Fruit fly (Drosophila melanogaster) whole organism, embryonic: ENCODE data around the gene CG31174.

Experiments used
- B-H2 ChIP-seq: fragments of 200-800 bp; sonication (Bioruptor generic); optimal IDR thresholded peaks from 2 replicates; lab custom pipeline; 2018; ENCODE audit warnings: missing biosample characterization, mild to moderate bottlenecking, missing genetic modification characterization
- Bgb ChIP-seq: fragments of 200-800 bp; sonication (Bioruptor generic); IDR thresholded peaks from 2 replicates; pipeline ENCODE4 v1.3.6; 2022; ENCODE audit warnings: missing biosample characterization, missing genetic modification characterization; ENCODE audit not compliant: partially characterized antibody
- CG11398 ChIP-seq: fragments of 200-800 bp; sonication (Bioruptor generic); optimal IDR thresholded peaks from 2 replicates; lab custom pipeline; 2016; ENCODE audit warnings: missing biosample characterization, missing genetic modification characterization
- CG11560 ChIP-seq: fragments of 200-800 bp; sonication (Bioruptor generic); IDR thresholded peaks from 3 replicates; pipeline ENCODE4 v1.3.6; 2022; ENCODE audit warnings: missing biosample characterization, missing genetic modification characterization
- CG12659 ChIP-seq: fragments of 200-800 bp; sonication (Bioruptor generic); optimal IDR thresholded peaks from 3 replicates; lab custom pipeline; 2017; ENCODE audit warnings: mild to moderate bottlenecking, missing biosample characterization, missing genetic modification reagents, missing genetic modification characterization
- CG12942 ChIP-seq: fragments of 200-800 bp; sonication (Bioruptor generic); optimal IDR thresholded peaks from 3 replicates; lab custom pipeline; 2016; ENCODE audit warnings: missing biosample characterization, missing genetic modification characterization
- CG13287 ChIP-seq: fragments of 200-800 bp; sonication (Bioruptor generic); IDR thresholded peaks from 2 replicates; pipeline ENCODE4 v1.3.6; 2022; ENCODE audit warnings: missing biosample characterization, missing genetic modification characterization; ENCODE audit not compliant: partially characterized antibody
- CG13775 ChIP-seq: fragments of 200-800 bp; sonication (Bioruptor generic); optimal IDR thresholded peaks from 3 replicates; lab custom pipeline; 2017; ENCODE audit warnings: missing biosample characterization, mild to moderate bottlenecking, missing genetic modification characterization
- CG1647 ChIP-seq: fragments of 200-800 bp; sonication (Bioruptor generic); optimal IDR thresholded peaks from 3 replicates; lab custom pipeline; 2016; ENCODE audit warnings: missing biosample characterization, missing genetic modification characterization
- CG16813 ChIP-seq: fragments of 200-800 bp; sonication (Bioruptor generic); IDR thresholded peaks from 3 replicates; pipeline ENCODE4 v1.3.6; 2022; ENCODE audit warnings: missing biosample characterization, missing genetic modification characterization; ENCODE audit not compliant: partially characterized antibody
- CG32532 ChIP-seq: fragments of 200-800 bp; sonication (Bioruptor generic); IDR thresholded peaks from 2 replicates; pipeline ENCODE4 v1.3.6; 2022; ENCODE audit warnings: missing biosample characterization, missing genetic modification characterization
- CG5245 ChIP-seq: fragments of 200-800 bp; sonication (Bioruptor generic); optimal IDR thresholded peaks from 3 replicates; lab custom pipeline; 2016; ENCODE audit warnings: missing biosample characterization, missing genetic modification characterization
- CG5953 ChIP-seq: fragments of 200-800 bp; sonication (Bioruptor generic); IDR thresholded peaks from 2 replicates; pipeline ENCODE4 v1.3.6; 2022; ENCODE audit warnings: missing biosample characterization, missing genetic modification characterization
- CG6254 ChIP-seq: fragments of 200-800 bp; sonication (Bioruptor generic); optimal IDR thresholded peaks from 3 replicates; lab custom pipeline; 2017; ENCODE audit warnings: mild to moderate bottlenecking, missing biosample characterization, missing genetic modification reagents, missing genetic modification characterization
- CG7928 ChIP-seq: fragments of 200-800 bp; sonication (Bioruptor generic); optimal IDR thresholded peaks from 2 replicates; lab custom pipeline; 2017; ENCODE audit warnings: missing biosample characterization, mild to moderate bottlenecking, missing genetic modification characterization
- CG8765 ChIP-seq: fragments of 200-800 bp; sonication (Bioruptor generic); IDR thresholded peaks from 2 replicates; pipeline ENCODE4 v1.3.6; 2022; ENCODE audit warnings: missing biosample characterization, missing genetic modification characterization
- CG9437 ChIP-seq: fragments of 200-800 bp; sonication (Bioruptor generic); optimal IDR thresholded peaks from 2 replicates; lab custom pipeline; 2018; ENCODE audit warnings: missing biosample characterization, mild to moderate bottlenecking, missing genetic modification characterization
- CG9797 ChIP-seq: fragments of 200-800 bp; sonication (Bioruptor generic); optimal IDR thresholded peaks from 3 replicates; lab custom pipeline; 2018; ENCODE audit warnings: missing biosample characterization, mild to moderate bottlenecking, missing genetic modification characterization
- CHES-1-like ChIP-seq: fragments of 200-800 bp; sonication (Bioruptor generic); optimal IDR thresholded peaks from 2 replicates; lab custom pipeline; 2016; ENCODE audit warnings: missing biosample characterization, missing genetic modification characterization
- Doc2 ChIP-seq: fragments of 200-800 bp; sonication (Bioruptor generic); IDR thresholded peaks from 2 replicates; pipeline ENCODE4 v1.3.6; 2022; ENCODE audit warnings: missing biosample characterization, missing genetic modification characterization
- Dp ChIP-seq: fragments of 200-800 bp; sonication (Bioruptor generic); optimal IDR thresholded peaks from 2 replicates; lab custom pipeline; 2018; ENCODE audit warnings: missing biosample characterization, mild to moderate bottlenecking, missing genetic modification characterization, moderate library complexity
- ERR ChIP-seq: fragments of 200-800 bp; sonication (Bioruptor generic); optimal IDR thresholded peaks from 2 replicates; lab custom pipeline; 2016; ENCODE audit warnings: missing biosample characterization, missing genetic modification characterization
- Eip74EF ChIP-seq, 2 experiments: fragments of 200-800 bp in 1 of 2; fragments of >200 bp in 1 of 2; sonication (Bioruptor generic) in 1 of 2; optimal IDR thresholded peaks; 2 replicates each; lab custom pipeline; 2017 to 2019; ENCODE audit warnings: missing biosample characterization in 2 of 2, missing genetic modification characterization in 2 of 2, mild to moderate bottlenecking in 1 of 2, moderate library complexity in 1 of 2
- MTF-1 ChIP-seq: fragments of 200-800 bp; sonication (Bioruptor generic); optimal IDR thresholded peaks from 2 replicates; lab custom pipeline; 2018; ENCODE audit warnings: missing biosample characterization, mild to moderate bottlenecking, missing genetic modification characterization, borderline replicate concordance
- Max ChIP-seq: fragments of 200-800 bp; sonication (Bioruptor generic); optimal IDR thresholded peaks from 2 replicates; lab custom pipeline; 2016; ENCODE audit warnings: missing biosample characterization, mild to moderate bottlenecking, missing genetic modification characterization
- NC2α ChIP-seq: fragments of 200-800 bp; sonication (Bioruptor generic); optimal IDR thresholded peaks from 2 replicates; lab custom pipeline; 2016; ENCODE audit warnings: missing biosample characterization, missing genetic modification characterization
- Neu2 ChIP-seq: fragments of 200-800 bp; sonication (Bioruptor generic); optimal IDR thresholded peaks from 3 replicates; lab custom pipeline; 2016; ENCODE audit warnings: missing biosample characterization, missing genetic modification characterization, borderline replicate concordance
- Oaz ChIP-seq: fragments of 200-800 bp; sonication (Bioruptor generic); IDR thresholded peaks from 2 replicates; pipeline ENCODE4 v1.3.6; 2022; ENCODE audit warnings: missing biosample characterization, missing genetic modification characterization
- Rfx ChIP-seq: fragments of 200-800 bp; sonication (Bioruptor generic); IDR thresholded peaks from 2 replicates; pipeline ENCODE4 v1.3.6; 2022; ENCODE audit warnings: missing biosample characterization, missing genetic modification characterization
- Sin3A ChIP-seq: fragments of >200 bp; optimal IDR thresholded peaks from 2 replicates; lab custom pipeline; 2018
- Stat92E ChIP-seq, 3 experiments: fragments of >200 bp in 2 of 3; fragments of 200-800 bp in 1 of 3; sonication (Bioruptor generic) in 1 of 3; optimal IDR thresholded peaks; 2 replicates each; lab custom pipeline; 2017 to 2019; ENCODE audit warnings: missing biosample characterization in 3 of 3, missing genetic modification characterization in 3 of 3, mild to moderate bottlenecking in 1 of 3, moderate library complexity in 1 of 3
- al ChIP-seq: fragments of 200-800 bp; sonication (Bioruptor generic); IDR thresholded peaks from 2 replicates; pipeline ENCODE4 v1.3.6; 2022; ENCODE audit warnings: missing biosample characterization, missing genetic modification characterization
- bowl ChIP-seq: fragments of 200-800 bp; sonication (Bioruptor generic); IDR thresholded peaks from 2 replicates; pipeline ENCODE4 v1.3.6; 2022; ENCODE audit warnings: missing biosample characterization, missing genetic modification characterization
- chif ChIP-seq, 2 experiments: fragments of 200-800 bp; sonication (Bioruptor generic); optimal IDR thresholded peaks; 3 replicates each; lab custom pipeline; 2016; ENCODE audit warnings: missing biosample characterization in 2 of 2, missing genetic modification characterization in 2 of 2
- crol ChIP-seq: fragments of 200-800 bp; sonication (Bioruptor generic); IDR thresholded peaks from 2 replicates; pipeline ENCODE4 v1.3.6; 2022; ENCODE audit warnings: missing biosample characterization, missing genetic modification characterization
- danr ChIP-seq: fragments of 200-800 bp; sonication (Bioruptor generic); IDR thresholded peaks from 2 replicates; pipeline ENCODE4 v1.3.6; 2022; ENCODE audit warnings: missing biosample characterization, missing genetic modification characterization
- dati ChIP-seq: fragments of 200-800 bp; sonication (Bioruptor generic); IDR thresholded peaks from 2 replicates; pipeline ENCODE4 v1.3.6; 2022; ENCODE audit warnings: missing biosample characterization, missing genetic modification characterization
- dmrt99B ChIP-seq: fragments of 200-800 bp; sonication (Bioruptor generic); optimal IDR thresholded peaks from 2 replicates; lab custom pipeline; 2018; ENCODE audit warnings: missing biosample characterization, mild to moderate bottlenecking, missing genetic modification characterization, moderate library complexity
- grau ChIP-seq: fragments of 200-800 bp; optimal IDR thresholded peaks from 3 replicates; lab custom pipeline; 2019; ENCODE audit warnings: missing biosample characterization, mild to moderate bottlenecking, missing genetic modification characterization, moderate library complexity
- grn ChIP-seq: fragments of 200-800 bp; sonication (Bioruptor generic); optimal IDR thresholded peaks from 3 replicates; lab custom pipeline; 2017; ENCODE audit warnings: missing biosample characterization, missing genetic modification characterization
- ham ChIP-seq: fragments of 200-800 bp; sonication (Bioruptor generic); IDR thresholded peaks from 2 replicates; pipeline ENCODE4 v1.3.6; 2022; ENCODE audit warnings: missing biosample characterization, missing genetic modification characterization
- lab ChIP-seq: fragments of 200-800 bp; sonication (Bioruptor generic); optimal IDR thresholded peaks from 3 replicates; lab custom pipeline; 2017; ENCODE audit warnings: missing biosample characterization, missing genetic modification characterization, mild to moderate bottlenecking, moderate library complexity, missing genetic modification reagents
- lilli ChIP-seq: fragments of 200-800 bp; sonication (Bioruptor generic); optimal IDR thresholded peaks from 3 replicates; lab custom pipeline; 2016; ENCODE audit warnings: missing biosample characterization, missing genetic modification characterization
- p53 ChIP-seq: fragments of 200-800 bp; sonication (Bioruptor generic); optimal IDR thresholded peaks from 2 replicates; lab custom pipeline; 2016; ENCODE audit warnings: missing biosample characterization, missing genetic modification characterization
- pita ChIP-seq: fragments of 200-800 bp; sonication (Bioruptor generic); optimal IDR thresholded peaks from 2 replicates; lab custom pipeline; 2017; ENCODE audit warnings: missing biosample characterization, mild to moderate bottlenecking, missing genetic modification characterization
- prd ChIP-seq, 3 experiments: fragments of >200 bp in 2 of 3; fragments of 200-800 bp in 1 of 3; sonication (Bioruptor generic) in 1 of 3; optimal IDR thresholded peaks in 2 of 3; IDR thresholded peaks in 1 of 3; 2 replicates in 2 of 3; 3 replicates in 1 of 3; pipeline versions ENCODE4 v1.3.6 to Lab custom; 2017 to 2022; ENCODE audit warnings: missing biosample characterization in 1 of 3, missing genetic modification characterization in 1 of 3
- sob ChIP-seq: fragments of 200-800 bp; sonication (Bioruptor generic); IDR thresholded peaks from 2 replicates; pipeline ENCODE4 v1.3.6; 2022; ENCODE audit warnings: missing biosample characterization, missing genetic modification characterization
- sug ChIP-seq: fragments of 200-800 bp; optimal IDR thresholded peaks from 2 replicates; lab custom pipeline; 2019; ENCODE audit warnings: missing biosample characterization, mild to moderate bottlenecking, missing genetic modification characterization, moderate library complexity
- unc-4 ChIP-seq: fragments of 200-800 bp; sonication (Bioruptor generic); IDR thresholded peaks from 2 replicates; pipeline ENCODE4 v1.3.6; 2022; ENCODE audit warnings: missing biosample characterization, missing genetic modification characterization; ENCODE audit not compliant: partially characterized antibody
- z ChIP-seq: fragments of 200-800 bp; sonication (Bioruptor generic); IDR thresholded peaks from 3 replicates; pipeline ENCODE4 v1.3.6; 2022; ENCODE audit warnings: missing biosample characterization, missing genetic modification characterization

CG31174 gene

dm6 chr3R:21822562-21822933, 46.8 kb downstream of the CG31174 start, which contains the start of gene CASK (continued):
- TF ChIP-seq lilli (GFP tag; lab: Kevin White, UChicago) (peak; percentile 2), sug (tag; lab: Kevin White, UChicago) (peak; percentile 24), lab (GFP tag; lab: Kevin White, UChicago) (peak; percentile 15), z (no peak), Doc2 (GFP tag; lab: Robert Waterston, UW) (no peak), unc-4 (peak; percentile 21; the same call in 1 of the 2 replicates), Oaz (GFP tag; lab: Robert Waterston, UW) (no peak), CHES-1-like (GFP tag; lab: Kevin White, UChicago) (no peak), CG9437 (GFP tag; lab: Kevin White, UChicago) (no peak), prd (optimal IDR thresholded peaks at IDR 0.05; lab: Kevin White, UChicago) (no peak), prd (GFP tag; IDR thresholded peaks at IDR 0.05; lab: Robert Waterston, UW) (0 out of 3 replicates have a peak, but pooled peaks have one; percentile 19), CG13287 (GFP tag; lab: Robert Waterston, UW) (peak; percentile 29), sob (GFP tag; lab: Robert Waterston, UW) (no peak), CG8765 (GFP tag; lab: Robert Waterston, UW) (no peak), CG6254 (no peak), CG5953 (GFP tag; lab: Robert Waterston, UW) (no peak), Dp (GFP tag; lab: Kevin White, UChicago) (peak; percentile 87), bowl (GFP tag; lab: Robert Waterston, UW) (no peak), CG12659 (GFP tag; lab: Kevin White, UChicago) (peak; percentile 43), p53 (no peak), crol (GFP tag; lab: Robert Waterston, UW) (no peak), chif (GFP tag; optimal IDR thresholded peaks at IDR 0.05; lab: Kevin White, UChicago) (peak in 1 of 2 experiments; percentile 9), Sin3A (lab: Kevin White, UChicago) (peak; percentile 48), danr (GFP tag; lab: Robert Waterston, UW) (no peak), CG11398 (GFP tag; lab: Kevin White, UChicago) (no peak), B-H2 (GFP tag; lab: Kevin White, UChicago) (no peak), CG9797 (GFP tag; lab: Kevin White, UChicago) (peak; percentile 85), NC2α (no peak), CG32532 (GFP tag; lab: Robert Waterston, UW) (no peak), Rfx (GFP tag; lab: Robert Waterston, UW) (no peak), MTF-1 (GFP tag; lab: Kevin White, UChicago) (no peak), CG13775 (GFP tag; lab: Kevin White, UChicago) (no peak), grn (no peak), ERR (no peak), CG11560 (no peak), grau (tag; lab: Kevin White, UChicago) (peak; percentile 12), CG16813 (GFP tag; lab: Robert Waterston, UW) (peak; percentile 26; the same call in 1 of the 3 replicates), Eip74EF (GFP tag; optimal IDR thresholded peaks at IDR 0.05; lab: Kevin White, UChicago) (no peak), CG12942 (no peak), pita (GFP tag; lab: Kevin White, UChicago) (peak; percentile 33), CG5245 (GFP tag; lab: Kevin White, UChicago) (no peak), ham (no peak), dati (GFP tag; lab: Robert Waterston, UW) (no peak), CG1647 (GFP tag; lab: Kevin White, UChicago) (no peak), CG7928 (GFP tag; lab: Kevin White, UChicago) (peak; percentile 94), dmrt99B (no peak), Stat92E (GFP tag; optimal IDR thresholded peaks at IDR 0.05; lab: Kevin White, UChicago) (peak in 1 of 3 experiments; percentile 57), Bgb (peak; percentile 14; the same call in 1 of the 2 replicates), Max (GFP tag; lab: Kevin White, UChicago) (peak; percentile 8), al (no peak), Neu2 (no peak)
